Worm (Caenorhabditis elegans): ENCODE data around the gene lias-1.

lias-1 gene

ce11 chrIII:3480236-3480635 is 24.7 kb downstream of the lias-1 start (continued):
- TF ChIP-seq nhr-90 (tag; optimal IDR thresholded peaks at IDR 0.05; ENCODE audit: poor library complexity), result peak; percentile 47
- TF ChIP-seq unc-86 (tag; optimal IDR thresholded peaks at IDR 0.05), result no peak
- TF ChIP-seq ceh-63 (GFP tag; optimal IDR thresholded peaks at IDR 0.05), result no peak
- TF ChIP-seq snpc-4 (tag; optimal IDR thresholded peaks at IDR 0.05), result no peak
- TF ChIP-seq nhr-11 (tag; optimal IDR thresholded peaks at IDR 0.05), result no peak
- peak; percentile 13 for TF ChIP-seq nhr-20 (tag; optimal IDR thresholded peaks at IDR 0.05)
- no peak for TF ChIP-seq dpl-1 (GFP tag; optimal IDR thresholded peaks at IDR 0.05)
- TF ChIP-seq sptf-1 (tag; optimal IDR thresholded peaks at IDR 0.05), result no peak
- peak; percentile 54 for TF ChIP-seq mep-1 (tag; optimal IDR thresholded peaks at IDR 0.05)
- no peak for TF ChIP-seq nhr-71 (tag; optimal IDR thresholded peaks at IDR 0.05)
- TF ChIP-seq ceh-82 (tag; optimal IDR thresholded peaks at IDR 0.05), result no peak
- TF ChIP-seq blmp-1 (tag; optimal IDR thresholded peaks at IDR 0.05), result peak; percentile 89
- no peak for TF ChIP-seq pqm-1 (tag; optimal IDR thresholded peaks at IDR 0.05)
- TF ChIP-seq tlp-1 (tag; optimal IDR thresholded peaks at IDR 0.05), result no peak
- TF ChIP-seq rnt-1 (tag; optimal IDR thresholded peaks at IDR 0.05), result no peak
- TF ChIP-seq ztf-4 (tag; optimal IDR thresholded peaks at IDR 0.05), result no peak
- TF ChIP-seq mdl-1 (tag; optimal IDR thresholded peaks at IDR 0.05), result no peak
- TF ChIP-seq fkh-4 (tag; optimal IDR thresholded peaks at IDR 0.05; ENCODE audit: borderline replicate concordance), result no peak
- TF ChIP-seq sox-4 (tag; optimal IDR thresholded peaks at IDR 0.05), result no peak
- TF ChIP-seq zag-1 (tag; optimal IDR thresholded peaks at IDR 0.05), result no peak
- no peak for TF ChIP-seq nhr-237 (tag; optimal IDR thresholded peaks at IDR 0.05)
- no peak for TF ChIP-seq unc-30 (tag; optimal IDR thresholded peaks at IDR 0.05)
- TF ChIP-seq lin-13 (GFP tag; optimal IDR thresholded peaks at IDR 0.05), result no peak
- no peak for TF ChIP-seq F16B12.6 (tag; optimal IDR thresholded peaks at IDR 0.05)
- peak; percentile 60 for TF ChIP-seq lin-14 (GFP tag; optimal IDR thresholded peaks at IDR 0.05)
- TF ChIP-seq vab-15 (tag; optimal IDR thresholded peaks at IDR 0.05), result no peak
- no peak for TF ChIP-seq isw-1 (GFP tag; IDR thresholded peaks at IDR 0.05)
- no peak for TF ChIP-seq grh-1 (GFP tag; IDR thresholded peaks at IDR 0.05)
- TF ChIP-seq dsc-1 (tag; optimal IDR thresholded peaks at IDR 0.05), result no peak
- no peak for TF ChIP-seq lin-15B (tag; optimal IDR thresholded peaks at IDR 0.05)
- TF ChIP-seq efl-1 (optimal IDR thresholded peaks at IDR 0.05), result no peak
- TF ChIP-seq efl-1 (GFP tag; optimal IDR thresholded peaks at IDR 0.05 in 1 of 2), result no peak
- TF ChIP-seq ceh-8 (GFP tag; optimal IDR thresholded peaks at IDR 0.05), result no peak
- no peak for TF ChIP-seq irx-1 (tag; optimal IDR thresholded peaks at IDR 0.05)
- TF ChIP-seq nhr-47 (tag; optimal IDR thresholded peaks at IDR 0.05), result no peak

DNA sequence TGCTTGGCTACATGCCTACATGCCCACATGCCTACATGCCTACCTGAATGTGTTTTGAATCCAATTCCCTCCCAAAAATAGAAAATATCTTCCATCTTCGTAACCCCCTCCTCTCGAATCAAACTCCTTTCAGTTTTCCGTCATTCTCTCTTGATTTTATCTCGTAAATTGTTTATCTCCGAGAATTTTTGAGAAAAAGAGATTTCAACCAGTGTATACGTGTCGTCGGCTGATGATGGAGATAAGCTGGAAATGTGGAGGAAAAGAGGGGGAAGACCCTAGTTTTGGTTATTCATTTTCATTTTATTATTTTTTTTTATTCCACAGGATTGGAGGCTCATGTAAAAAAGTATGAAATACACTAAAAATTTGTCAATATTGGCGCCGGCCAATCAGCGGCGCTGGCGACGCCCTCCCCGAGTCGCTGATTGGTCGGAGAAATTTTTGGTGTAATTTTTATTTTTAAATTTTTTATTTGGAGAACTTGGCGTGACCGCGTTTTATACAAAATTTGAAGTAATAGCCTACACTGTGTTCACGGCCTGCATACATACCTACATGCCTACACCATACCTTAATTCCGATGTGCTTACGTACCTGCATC is 26.0 kb downstream of the lias-1 start:
- TF ChIP-seq egl-27 (tag; optimal IDR thresholded peaks at IDR 0.05), result no peak
- no peak for TF ChIP-seq ztf-4 (tag; optimal IDR thresholded peaks at IDR 0.05)
- no peak for TF ChIP-seq tbx-2 (tag; optimal IDR thresholded peaks at IDR 0.05)
- TF ChIP-seq hlh-4 (tag; optimal IDR thresholded peaks at IDR 0.05), result no peak
- TF ChIP-seq nhr-76 (tag; optimal IDR thresholded peaks at IDR 0.05), result no peak
- TF ChIP-seq blmp-1 (tag; optimal IDR thresholded peaks at IDR 0.05), result peak; percentile 50
- TF ChIP-seq ceh-63 (GFP tag; optimal IDR thresholded peaks at IDR 0.05), result no peak
- TF ChIP-seq snu-23 (GFP tag; optimal IDR thresholded peaks at IDR 0.05), result no peak
- TF ChIP-seq aha-1 (tag; optimal IDR thresholded peaks at IDR 0.05), result no peak
- no peak for TF ChIP-seq efl-3 (GFP tag; optimal IDR thresholded peaks at IDR 0.05)
- TF ChIP-seq lin-14 (GFP tag; optimal IDR thresholded peaks at IDR 0.05), result peak; percentile 26
- TF ChIP-seq nhr-11 (tag; optimal IDR thresholded peaks at IDR 0.05), result no peak
- TF ChIP-seq rnt-1 (tag; optimal IDR thresholded peaks at IDR 0.05), result peak; percentile 0
- TF ChIP-seq nhr-85 (tag), result peak; percentile 31
- TF ChIP-seq pag-3 (tag; optimal IDR thresholded peaks at IDR 0.05; ENCODE audit: borderline replicate concordance, insufficient read depth), result no peak
- no peak for TF ChIP-seq irx-1 (tag; optimal IDR thresholded peaks at IDR 0.05)
- TF ChIP-seq lir-3 (tag; optimal IDR thresholded peaks at IDR 0.05; ENCODE audit: poor library complexity), result no peak

Data from whole organism, L1 larva.